Fruit fly (Drosophila melanogaster): ENCODE results near the gene CG5953.

Gene CG5953

dm6 chr2L:16542997-16543593 lies 10.4 kb upstream of the CG5953 start (continued):
- no peak; the same call in 1 of the 2 replicates for TF ChIP-seq E2f1 (GFP tag; IDR thresholded peaks at IDR 0.05)
- TF ChIP-seq Med (GFP tag) = peak; percentile 86
- peak; percentile 61 for TF ChIP-seq sug (tag; optimal IDR thresholded peaks at IDR 0.05)
- TF ChIP-seq kah (GFP tag; optimal IDR thresholded peaks at IDR 0.05) = peak; percentile 56
- TF ChIP-seq Nf-YA (GFP tag; IDR thresholded peaks at IDR 0.05) = no peak
- TF ChIP-seq ab (GFP tag; optimal IDR thresholded peaks at IDR 0.05) = no peak
- peak; percentile 77 for TF ChIP-seq Mes4 (GFP tag; optimal IDR thresholded peaks at IDR 0.05)
- no peak for TF ChIP-seq CG31388 (GFP tag; optimal IDR thresholded peaks at IDR 0.05)
- 0 out of 3 replicates have a peak, but pooled peaks have one; percentile 48 for TF ChIP-seq CG2199 (GFP tag; IDR thresholded peaks at IDR 0.05)
- peak; percentile 74 for TF ChIP-seq CG10654 (GFP tag; optimal IDR thresholded peaks at IDR 0.05)
- TF ChIP-seq CG18262 (tag; optimal IDR thresholded peaks at IDR 0.05) = peak; percentile 62
- no peak for TF ChIP-seq Mrtf (GFP tag; IDR thresholded peaks at IDR 0.05)
- TF ChIP-seq CG13894 (tag; optimal IDR thresholded peaks at IDR 0.05) = peak; percentile 71
- TF ChIP-seq dati (GFP tag; IDR thresholded peaks at IDR 0.05) = peak; percentile 57; the same call in 1 of the 2 replicates
- peak; percentile 89 for TF ChIP-seq CG13296 (GFP tag; optimal IDR thresholded peaks at IDR 0.05)
- peak; percentile 84 for TF ChIP-seq luna (GFP tag; optimal IDR thresholded peaks at IDR 0.05)
- TF ChIP-seq phol (tag; optimal IDR thresholded peaks at IDR 0.05) = peak; percentile 80
- TF ChIP-seq ato (GFP tag; IDR thresholded peaks at IDR 0.05; ENCODE audit: partially characterized antibody) = no peak
- TF ChIP-seq lmd (GFP tag; IDR thresholded peaks at IDR 0.05) = peak; percentile 35; the same call in 1 of the 2 replicates
- peak; percentile 62 for TF ChIP-seq Myb (GFP tag; optimal IDR thresholded peaks at IDR 0.05)
- TF ChIP-seq ro (GFP tag; IDR thresholded peaks at IDR 0.05) = no peak; the same call in 1 of the 2 replicates
- no peak for TF ChIP-seq btn (GFP tag; optimal IDR thresholded peaks at IDR 0.05)
- no peak for TF ChIP-seq bbx (GFP tag; IDR thresholded peaks at IDR 0.05; ENCODE audit: partially characterized antibody)
- peak; percentile 44 for TF ChIP-seq CG10462 (GFP tag; optimal IDR thresholded peaks at IDR 0.05)
- peak; percentile 39; the same call in 1 of the 2 replicates for TF ChIP-seq CG6272 (GFP tag; IDR thresholded peaks at IDR 0.05)
- no peak for TF ChIP-seq Gug (GFP tag; IDR thresholded peaks at IDR 0.05)
- no peak for TF ChIP-seq usp (GFP tag; optimal IDR thresholded peaks at IDR 0.05)
- peak; percentile 61 for TF ChIP-seq cato (GFP tag; optimal IDR thresholded peaks at IDR 0.05; ENCODE audit: borderline replicate concordance)
- TF ChIP-seq gfzf (GFP tag; optimal IDR thresholded peaks at IDR 0.05) = no peak
- no peak for TF ChIP-seq hb (GFP tag; IDR thresholded peaks at IDR 0.05; ENCODE audit: partially characterized antibody)
- 0 out of 3 replicates have a peak, but pooled peaks have one; percentile 11 for TF ChIP-seq row (GFP tag; IDR thresholded peaks at IDR 0.05)
- no peak for TF ChIP-seq Ada2b (GFP tag; IDR thresholded peaks at IDR 0.05)
- TF ChIP-seq YL-1 (GFP tag; optimal IDR thresholded peaks at IDR 0.05) = peak; percentile 57
- TF ChIP-seq CG18764 (GFP tag; optimal IDR thresholded peaks at IDR 0.05) = peak; percentile 55
- peak; percentile 86 for TF ChIP-seq gcm (GFP tag; optimal IDR thresholded peaks at IDR 0.05)
- TF ChIP-seq Xbp1 (GFP tag; optimal IDR thresholded peaks at IDR 0.05) = peak; percentile 79
- no peak for TF ChIP-seq pnt (GFP tag; optimal IDR thresholded peaks at IDR 0.05)
- no peak for TF ChIP-seq Xrp1 (GFP tag; IDR thresholded peaks at IDR 0.05)
- TF ChIP-seq HHEX (GFP tag; optimal IDR thresholded peaks at IDR 0.05) = peak; percentile 91
- TF ChIP-seq CG10543 (GFP tag; optimal IDR thresholded peaks at IDR 0.05) = peak; percentile 82
- no peak for TF ChIP-seq CG5953 (GFP tag; IDR thresholded peaks at IDR 0.05)
- TF ChIP-seq C15 (GFP tag; IDR thresholded peaks at IDR 0.05) = peak; percentile 30; the same call in 1 of the 3 replicates
- TF ChIP-seq lola (GFP tag; optimal IDR thresholded peaks at IDR 0.05) = peak in 1 of 3 experiments; percentile 43
- peak; percentile 47; the same call in 1 of the 3 replicates for TF ChIP-seq tgo (GFP tag; IDR thresholded peaks at IDR 0.05)
- TF ChIP-seq BEAF-32 (GFP tag; optimal IDR thresholded peaks at IDR 0.05) = no peak
- TF ChIP-seq Gsc (GFP tag; IDR thresholded peaks at IDR 0.05) = no peak
- no peak for TF ChIP-seq CG14965 (GFP tag; optimal IDR thresholded peaks at IDR 0.05; ENCODE audit: borderline replicate concordance)
- peak; percentile 44 for TF ChIP-seq NC2α (GFP tag; optimal IDR thresholded peaks at IDR 0.05)
- TF ChIP-seq Opbp (GFP tag; IDR thresholded peaks at IDR 0.05; ENCODE audit: partially characterized antibody) = no peak
- TF ChIP-seq CG2678 (tag; optimal IDR thresholded peaks at IDR 0.05) = peak; percentile 76
